Fruit fly (Drosophila melanogaster) whole organism, embryonic: ENCODE data around the gene CG11608.

Experiments
- Abd-B ChIP-seq: fragments of 200-800 bp; sonication (Bioruptor generic); optimal IDR thresholded peaks from 2 replicates; lab custom pipeline; 2018; ENCODE audit warnings: missing biosample characterization, mild to moderate bottlenecking, missing genetic modification characterization, moderate library complexity
- C15 ChIP-seq: fragments of 200-800 bp; sonication (Bioruptor generic); IDR thresholded peaks from 3 replicates; pipeline ENCODE4 v1.3.6; 2022; ENCODE audit warnings: missing biosample characterization, missing genetic modification characterization
- CG10431 ChIP-seq: fragments of 200-800 bp; sonication (Bioruptor generic); optimal IDR thresholded peaks from 3 replicates; lab custom pipeline; 2018; ENCODE audit warnings: missing biosample characterization, mild to moderate bottlenecking, missing genetic modification characterization
- CG11093 ChIP-seq: fragments of 200-800 bp; sonication (Bioruptor generic); IDR thresholded peaks from 3 replicates; pipeline ENCODE4 v1.3.6; 2022; ENCODE audit warnings: missing biosample characterization, missing genetic modification characterization
- CG11560 ChIP-seq: fragments of 200-800 bp; sonication (Bioruptor generic); IDR thresholded peaks from 3 replicates; pipeline ENCODE4 v1.3.6; 2022; ENCODE audit warnings: missing biosample characterization, missing genetic modification characterization
- CG12299 ChIP-seq: fragments of 200-800 bp; sonication (Bioruptor generic); optimal IDR thresholded peaks from 2 replicates; lab custom pipeline; 2018; ENCODE audit warnings: missing biosample characterization, mild to moderate bottlenecking, missing genetic modification characterization
- CG12744 ChIP-seq: fragments of 200-800 bp; sonication (Bioruptor generic); optimal IDR thresholded peaks from 2 replicates; lab custom pipeline; 2016; ENCODE audit warnings: missing biosample characterization, missing genetic modification characterization
- CG14667 ChIP-seq: fragments of 200-800 bp; sonication (Bioruptor generic); IDR thresholded peaks from 2 replicates; pipeline ENCODE4 v1.3.6; 2022; ENCODE audit warnings: missing biosample characterization, missing genetic modification characterization
- CG17385 ChIP-seq: fragments of 200-800 bp; sonication (Bioruptor generic); optimal IDR thresholded peaks from 3 replicates; lab custom pipeline; 2018; ENCODE audit warnings: missing biosample characterization, mild to moderate bottlenecking, missing genetic modification characterization
- CG18476 ChIP-seq: fragments of 200-800 bp; sonication (Bioruptor generic); optimal IDR thresholded peaks from 2 replicates; lab custom pipeline; 2016; ENCODE audit warnings: missing biosample characterization, mild to moderate bottlenecking, missing genetic modification characterization
- CG2202 ChIP-seq: fragments of 200-800 bp; sonication (Bioruptor generic); optimal IDR thresholded peaks from 2 replicates; lab custom pipeline; 2018; ENCODE audit warnings: missing biosample characterization, mild to moderate bottlenecking, missing genetic modification characterization
- CG2889 ChIP-seq: fragments of 200-800 bp; sonication (Bioruptor generic); IDR thresholded peaks from 3 replicates; pipeline ENCODE4 v1.3.6; 2022; ENCODE audit warnings: missing biosample characterization, missing genetic modification characterization
- CG3838 ChIP-seq: fragments of 200-800 bp; sonication (Bioruptor generic); optimal IDR thresholded peaks from 3 replicates; lab custom pipeline; 2016; ENCODE audit warnings: missing biosample characterization, missing genetic modification characterization
- CG6175 ChIP-seq: fragments of 200-800 bp; sonication (Bioruptor generic); IDR thresholded peaks from 3 replicates; pipeline ENCODE4 v1.3.6; 2022; ENCODE audit warnings: missing biosample characterization, missing genetic modification characterization
- CG6254 ChIP-seq: fragments of 200-800 bp; sonication (Bioruptor generic); optimal IDR thresholded peaks from 3 replicates; lab custom pipeline; 2017; ENCODE audit warnings: mild to moderate bottlenecking, missing biosample characterization, missing genetic modification reagents, missing genetic modification characterization
- CkIIα-i1 ChIP-seq: fragments of 200-800 bp; sonication (Bioruptor generic); IDR thresholded peaks from 2 replicates; pipeline ENCODE4 v1.3.6; 2022; ENCODE audit warnings: missing biosample characterization, missing genetic modification characterization
- Dll ChIP-seq: fragments of 200-800 bp; sonication (Bioruptor generic); IDR thresholded peaks from 4 replicates; pipeline ENCODE4 v1.3.6; 2022; ENCODE audit warnings: missing biosample characterization, missing genetic modification characterization; ENCODE audit not compliant: partially characterized antibody
- ERR ChIP-seq: fragments of 200-800 bp; sonication (Bioruptor generic); optimal IDR thresholded peaks from 2 replicates; lab custom pipeline; 2016; ENCODE audit warnings: missing biosample characterization, missing genetic modification characterization
- Fer3 ChIP-seq: fragments of 200-800 bp; sonication (Bioruptor generic); optimal IDR thresholded peaks from 2 replicates; lab custom pipeline; 2018; ENCODE audit warnings: missing biosample characterization, mild to moderate bottlenecking, missing genetic modification characterization, moderate library complexity
- H15 ChIP-seq: fragments of 200-800 bp; sonication (Bioruptor generic); IDR thresholded peaks from 3 replicates; pipeline ENCODE4 v1.3.6; 2022; ENCODE audit warnings: missing biosample characterization, missing genetic modification characterization
- Hand ChIP-seq: fragments of 200-800 bp; sonication (Bioruptor generic); optimal IDR thresholded peaks from 2 replicates; lab custom pipeline; 2017; ENCODE audit warnings: mild to moderate bottlenecking, missing biosample characterization, missing genetic modification reagents, missing genetic modification characterization
- HmgD ChIP-seq: fragments of 200-800 bp; sonication (Bioruptor generic); optimal IDR thresholded peaks from 3 replicates; lab custom pipeline; 2016; ENCODE audit warnings: missing biosample characterization, missing genetic modification characterization
- HmgZ ChIP-seq: fragments of 200-800 bp; sonication (Bioruptor generic); optimal IDR thresholded peaks from 2 replicates; lab custom pipeline; 2018; ENCODE audit warnings: missing biosample characterization, mild to moderate bottlenecking, missing genetic modification characterization
- Lhr ChIP-seq: fragments of 200-800 bp; sonication (Bioruptor generic); optimal IDR thresholded peaks from 3 replicates; lab custom pipeline; 2017; ENCODE audit warnings: mild to moderate bottlenecking, missing biosample characterization, missing genetic modification reagents, missing genetic modification characterization
- Meics ChIP-seq: fragments of 200-800 bp; sonication (Bioruptor generic); optimal IDR thresholded peaks from 2 replicates; lab custom pipeline; 2017; ENCODE audit warnings: missing biosample characterization, mild to moderate bottlenecking, missing genetic modification characterization
- Mrtf ChIP-seq: fragments of 200-800 bp; sonication (Bioruptor generic); IDR thresholded peaks from 3 replicates; pipeline ENCODE4 v1.3.6; 2022; ENCODE audit warnings: missing biosample characterization, missing genetic modification characterization
- Side ChIP-seq: fragments of 200-800 bp; sonication (Bioruptor generic); optimal IDR thresholded peaks from 2 replicates; lab custom pipeline; 2016; ENCODE audit warnings: missing biosample characterization, missing genetic modification characterization
- Sox100B ChIP-seq: fragments of 200-800 bp; sonication (Bioruptor generic); optimal IDR thresholded peaks from 3 replicates; lab custom pipeline; 2018; ENCODE audit warnings: missing biosample characterization, mild to moderate bottlenecking, missing genetic modification characterization
- ato ChIP-seq: fragments of 200-800 bp; sonication (Bioruptor generic); IDR thresholded peaks from 2 replicates; pipeline ENCODE4 v1.3.6; 2022; ENCODE audit warnings: missing biosample characterization, missing genetic modification characterization; ENCODE audit not compliant: partially characterized antibody
- az2 ChIP-seq: fragments of 200-800 bp; sonication (Bioruptor generic); optimal IDR thresholded peaks from 3 replicates; lab custom pipeline; 2016; ENCODE audit warnings: missing biosample characterization, missing genetic modification characterization
- bcd ChIP-seq: fragments of 200-800 bp; sonication (Bioruptor generic); optimal IDR thresholded peaks from 2 replicates; lab custom pipeline; 2017; ENCODE audit warnings: missing biosample characterization, mild to moderate bottlenecking, missing genetic modification characterization
- cg ChIP-seq: fragments of 200-800 bp; sonication (Bioruptor generic); optimal IDR thresholded peaks from 3 replicates; lab custom pipeline; 2019; ENCODE audit warnings: missing biosample characterization, mild to moderate bottlenecking, missing genetic modification characterization, moderate library complexity
- crp ChIP-seq, 2 experiments: fragments of 200-800 bp; sonication (Bioruptor generic); optimal IDR thresholded peaks; 2 replicates in 1 of 2; 3 replicates in 1 of 2; lab custom pipeline; 2017; ENCODE audit warnings: missing biosample characterization in 2 of 2, missing genetic modification characterization in 2 of 2, mild to moderate bottlenecking in 1 of 2, moderate library complexity in 1 of 2
- dimm ChIP-seq: fragments of 200-800 bp; sonication (Bioruptor generic); IDR thresholded peaks from 2 replicates; pipeline ENCODE4 v1.3.6; 2022; ENCODE audit warnings: missing biosample characterization, missing genetic modification characterization
- ewg ChIP-seq: fragments of 200-800 bp; sonication (Bioruptor generic); optimal IDR thresholded peaks from 3 replicates; lab custom pipeline; 2017; ENCODE audit warnings: mild to moderate bottlenecking, missing biosample characterization, missing genetic modification reagents, missing genetic modification characterization
- grn ChIP-seq: fragments of 200-800 bp; sonication (Bioruptor generic); optimal IDR thresholded peaks from 3 replicates; lab custom pipeline; 2017; ENCODE audit warnings: missing biosample characterization, missing genetic modification characterization
- gsb ChIP-seq: fragments of 200-800 bp; sonication (Bioruptor generic); IDR thresholded peaks from 2 replicates; pipeline ENCODE4 v1.3.6; 2022; ENCODE audit warnings: missing biosample characterization, missing genetic modification characterization
- hb ChIP-seq: fragments of 200-800 bp; sonication (Bioruptor generic); IDR thresholded peaks from 3 replicates; pipeline ENCODE4 v1.3.6; 2022; ENCODE audit warnings: missing biosample characterization, missing genetic modification characterization; ENCODE audit not compliant: partially characterized antibody
- hth ChIP-seq: fragments of >200 bp; optimal IDR thresholded peaks from 2 replicates; lab custom pipeline; 2017; ENCODE audit warnings: inconsistent platforms
- inv ChIP-seq: fragments of 200-800 bp; sonication (Bioruptor generic); IDR thresholded peaks from 2 replicates; pipeline ENCODE4 v1.3.6; 2022; ENCODE audit warnings: missing biosample characterization, missing genetic modification characterization; ENCODE audit not compliant: partially characterized antibody
- klu ChIP-seq: fragments of 200-800 bp; sonication (Bioruptor generic); IDR thresholded peaks from 2 replicates; pipeline ENCODE4 v1.3.6; 2022; ENCODE audit warnings: missing biosample characterization, missing genetic modification characterization
- otp ChIP-seq: fragments of 200-800 bp; sonication (Bioruptor generic); IDR thresholded peaks from 3 replicates; pipeline ENCODE4, ENCODE4 v1.3.6; 2022; ENCODE audit warnings: missing biosample characterization, missing genetic modification characterization
- pb ChIP-seq: fragments of 200-800 bp; sonication (Bioruptor generic); optimal IDR thresholded peaks from 3 replicates; lab custom pipeline; 2016; ENCODE audit warnings: missing biosample characterization, missing genetic modification characterization
- pfk ChIP-seq: fragments of 200-800 bp; sonication (Bioruptor generic); optimal IDR thresholded peaks from 2 replicates; lab custom pipeline; 2018; ENCODE audit warnings: missing biosample characterization, mild to moderate bottlenecking, missing genetic modification characterization, moderate library complexity
- pzg ChIP-seq: fragments of 200-800 bp; sonication (Bioruptor generic); optimal IDR thresholded peaks from 3 replicates; lab custom pipeline; 2018; ENCODE audit warnings: missing biosample characterization, mild to moderate bottlenecking, missing genetic modification characterization, moderate library complexity
- tgo ChIP-seq: fragments of 200-800 bp; sonication (Bioruptor generic); IDR thresholded peaks from 3 replicates; pipeline ENCODE4 v1.3.6; 2022; ENCODE audit warnings: missing biosample characterization, missing genetic modification characterization
- vfl ChIP-seq: fragments of 200-800 bp; sonication (Bioruptor generic); optimal IDR thresholded peaks from 2 replicates; lab custom pipeline; 2016; ENCODE audit warnings: missing biosample characterization, missing genetic modification characterization
- zen2 ChIP-seq: fragments of 200-800 bp; sonication (Bioruptor generic); IDR thresholded peaks from 3 replicates; pipeline ENCODE4 v1.3.6; 2022; ENCODE audit warnings: missing biosample characterization, missing genetic modification characterization; ENCODE audit not compliant: partially characterized antibody
- zfh1 ChIP-seq: fragments of 200-800 bp; sonication (Bioruptor generic); IDR thresholded peaks from 3 replicates; pipeline ENCODE4 v1.3.6; 2022; ENCODE audit warnings: missing biosample characterization, missing genetic modification characterization

The CG11608 gene

dm6 chr3R:12653511-12654252 is 15.4 kb downstream of the CG11608 start (continued):
- peak; percentile 69 for TF ChIP-seq Fer3
- TF ChIP-seq C15 (GFP tag; lab: Robert Waterston, UW) = no peak
- TF ChIP-seq CG11093 (GFP tag; lab: Robert Waterston, UW) = peak; percentile 81
- TF ChIP-seq Hand (GFP tag; lab: Kevin White, UChicago) = peak; percentile 3
- TF ChIP-seq Mrtf (GFP tag; lab: Robert Waterston, UW) = peak; percentile 74
- peak; percentile 33 for TF ChIP-seq Lhr (GFP tag; lab: Kevin White, UChicago)
- TF ChIP-seq CG2889 (GFP tag; lab: Robert Waterston, UW) = peak; percentile 62; the same call in 1 of the 3 replicates
- TF ChIP-seq CG10431 (GFP tag; lab: Kevin White, UChicago) = no peak
- TF ChIP-seq pfk (GFP tag; lab: Kevin White, UChicago) = no peak
- no peak for TF ChIP-seq hb (GFP tag; lab: Robert Waterston, UW)
- TF ChIP-seq CG11560 = peak; percentile 73
- TF ChIP-seq CG14667 (GFP tag; lab: Robert Waterston, UW) = peak; percentile 76
- TF ChIP-seq zfh1 (GFP tag; lab: Robert Waterston, UW) = peak; percentile 73
- no peak for TF ChIP-seq inv (GFP tag; lab: Robert Waterston, UW)
- TF ChIP-seq Side (GFP tag; lab: Kevin White, UChicago) = peak; percentile 68
- TF ChIP-seq ERR (GFP tag; lab: Kevin White, UChicago) = peak; percentile 66
- TF ChIP-seq CG12744 = peak; percentile 65
- peak; percentile 86 for TF ChIP-seq Abd-B
- TF ChIP-seq H15 (GFP tag; lab: Robert Waterston, UW) = peak; percentile 75
- peak; percentile 65 for TF ChIP-seq CG6254 (GFP tag; lab: Kevin White, UChicago)
- peak; percentile 78 for TF ChIP-seq pb (GFP tag; lab: Kevin White, UChicago)
- peak; percentile 32 for TF ChIP-seq CG18476 (GFP tag; lab: Kevin White, UChicago)
- TF ChIP-seq vfl (GFP tag; lab: Kevin White, UChicago) = peak; percentile 45
- TF ChIP-seq Dll = no peak
- peak; percentile 8; the same call in 1 of the 3 replicates for TF ChIP-seq CG6175 (GFP tag; lab: Robert Waterston, UW)
- peak in 1 of 2 experiments; percentile 49 for TF ChIP-seq crp (GFP tag; optimal IDR thresholded peaks at IDR 0.05; lab: Kevin White, UChicago)
- TF ChIP-seq grn = no peak
- no peak for TF ChIP-seq zen2 (GFP tag; lab: Robert Waterston, UW)
- no peak for TF ChIP-seq cg (GFP tag; lab: Kevin White, UChicago)
- TF ChIP-seq tgo (GFP tag; lab: Robert Waterston, UW) = peak; percentile 82
- no peak for TF ChIP-seq CG3838 (GFP tag; lab: Kevin White, UChicago)
- peak; percentile 36; the same call in 1 of the 3 replicates for TF ChIP-seq otp
- peak; percentile 60 for TF ChIP-seq dimm (GFP tag; lab: Robert Waterston, UW)
- peak; percentile 75 for TF ChIP-seq az2 (GFP tag; lab: Kevin White, UChicago)
- TF ChIP-seq CG2202 (tag; lab: Kevin White, UChicago) = no peak
- TF ChIP-seq hth (lab: Kevin White, UChicago) = no peak
- TF ChIP-seq Meics (GFP tag; lab: Kevin White, UChicago) = peak; percentile 81
- TF ChIP-seq Sox100B (GFP tag; lab: Kevin White, UChicago) = peak; percentile 92
- TF ChIP-seq pzg (GFP tag; lab: Kevin White, UChicago) = no peak
- TF ChIP-seq CG17385 = peak; percentile 76
- TF ChIP-seq CG12299 (tag; lab: Kevin White, UChicago) = peak; percentile 66
- 0 out of 2 replicates have a peak, but pooled peaks have one; percentile 13 for TF ChIP-seq ato (GFP tag; lab: Robert Waterston, UW)
- peak; percentile 82 for TF ChIP-seq ewg (GFP tag; lab: Kevin White, UChicago)
- peak; percentile 64 for TF ChIP-seq HmgZ
- peak; percentile 85 for TF ChIP-seq bcd (GFP tag; lab: Kevin White, UChicago)
- TF ChIP-seq HmgD = no peak
- no peak for TF ChIP-seq CkIIα-i1
- peak; percentile 64; the same call in 1 of the 2 replicates for TF ChIP-seq klu (GFP tag; lab: Robert Waterston, UW)
- TF ChIP-seq gsb (GFP tag; lab: Robert Waterston, UW) = peak; percentile 70
